Fruit fly (Drosophila melanogaster): ENCODE data around the gene CG12576.

dm6 chrX:22529664-22530321 lies 47.6 kb upstream of the CG12576 start, which contains the start of gene S6kII:
- TF ChIP-seq Hr78 (GFP tag; optimal IDR thresholded peaks at IDR 0.05) (no peak), Nf-YC (tag; optimal IDR thresholded peaks at IDR 0.05) (no peak), CG3407 (GFP tag; optimal IDR thresholded peaks at IDR 0.05) (no peak), bbx (GFP tag; IDR thresholded peaks at IDR 0.05; ENCODE audit: partially characterized antibody) (peak; percentile 84), jigr1 (GFP tag; IDR thresholded peaks at IDR 0.05) (no peak), toy (GFP tag; IDR thresholded peaks at IDR 0.05) (no peak), jumu (GFP tag; optimal IDR thresholded peaks at IDR 0.05) (no peak), CG15514 (GFP tag; optimal IDR thresholded peaks at IDR 0.05) (no peak), GATAe (GFP tag; conservative IDR thresholded peaks at IDR 0.05) (no peak), CG14860 (GFP tag; IDR thresholded peaks at IDR 0.05; ENCODE audit: partially characterized antibody) (peak; percentile 71)

Measured in whole organism, embryonic.